4 worm cellular contexts compared by ENCODE assay signal in the genomic region with DNA sequence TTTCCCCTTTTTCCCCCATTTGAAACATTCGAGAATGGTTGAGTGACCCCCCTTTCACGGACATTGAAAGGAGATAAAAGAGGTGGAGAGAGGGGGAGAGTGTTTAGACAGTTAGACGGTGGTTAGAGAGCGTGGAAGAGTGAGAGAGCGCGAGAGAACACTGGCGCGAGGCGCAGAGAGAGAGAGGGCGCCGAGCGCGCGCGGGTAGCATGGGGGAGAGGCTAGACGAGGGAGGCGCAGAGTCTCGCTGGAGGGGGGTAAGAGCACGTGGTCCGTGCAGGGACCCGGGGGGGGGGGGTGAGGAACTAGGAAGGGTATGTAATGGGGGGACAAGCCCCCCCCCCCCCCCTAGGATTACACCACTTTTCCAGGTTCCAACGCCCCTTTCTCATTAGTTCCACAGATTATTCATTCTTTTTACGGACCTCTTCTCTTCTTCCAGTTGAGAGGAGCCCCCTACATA.
TF ChIP-seq lines count a peak whose summit lies in the region.

No protein-coding gene starts in this region.

TF ChIP-seq in whole organism, L2 larva, 48 proteins besides CTCF, POLR2A, EP300 and RAD21 (continues in another document):
- TF ChIP-seq elt-3 (tag; optimal IDR thresholded peaks at IDR 0.05; lab: Kevin White, UChicago) (no peak), mbf-1 (tag; optimal IDR thresholded peaks at IDR 0.05; lab: Kevin White, UChicago) (no peak), unc-55 (GFP tag; optimal IDR thresholded peaks at IDR 0.05; lab: Kevin White, UChicago) (peak; percentile 89), crh-2 (tag; optimal IDR thresholded peaks at IDR 0.05; lab: Kevin White, UChicago) (peak; percentile 96), unc-62 (GFP tag; optimal IDR thresholded peaks at IDR 0.05; lab: Kevin White, UChicago) (peak; percentile 16), F13H6.1 (tag; optimal IDR thresholded peaks at IDR 0.05; lab: Kevin White, UChicago) (peak; percentile 97), nhr-10 (tag; optimal IDR thresholded peaks at IDR 0.05; lab: Kevin White, UChicago) (peak; percentile 51), blmp-1 (tag; optimal IDR thresholded peaks at IDR 0.05; lab: Kevin White, UChicago; ENCODE audit: insufficient read depth) (peak; percentile 79), nhr-23 (tag; optimal IDR thresholded peaks at IDR 0.05; lab: Kevin White, UChicago) (no peak), sem-4 (tag; optimal IDR thresholded peaks at IDR 0.05; lab: Kevin White, UChicago) (peak; percentile 93), ceh-16 (tag; optimal IDR thresholded peaks at IDR 0.05; lab: Kevin White, UChicago) (peak; percentile 83), Y55F3AM.14 (GFP tag; optimal IDR thresholded peaks at IDR 0.05; lab: Kevin White, UChicago) (peak; percentile 97), lin-11 (tag; optimal IDR thresholded peaks at IDR 0.05; lab: Kevin White, UChicago) (peak; percentile 86), egl-27 (tag; optimal IDR thresholded peaks at IDR 0.05; lab: Kevin White, UChicago) (peak; percentile 99), ceh-82 (tag; optimal IDR thresholded peaks at IDR 0.05; lab: Kevin White, UChicago) (peak; percentile 26), lin-39 (tag; optimal IDR thresholded peaks at IDR 0.05; lab: Kevin White, UChicago) (no peak), ama-1 (optimal IDR thresholded peaks at IDR 0.05; lab: Kevin White, UChicago) (peak; percentile 81), elt-1 (tag; optimal IDR thresholded peaks at IDR 0.05; lab: Kevin White, UChicago) (peak; percentile 49), fos-1 (tag; optimal IDR thresholded peaks at IDR 0.05; lab: Kevin White, UChicago) (peak; percentile 87), zag-1 (tag; optimal IDR thresholded peaks at IDR 0.05; lab: Kevin White, UChicago) (peak; percentile 90), R02D3.7 (tag; optimal IDR thresholded peaks at IDR 0.05; lab: Kevin White, UChicago) (peak; percentile 40), nhr-11 (tag; optimal IDR thresholded peaks at IDR 0.05; lab: Kevin White, UChicago) (no peak)

TF ChIP-seq in whole organism, L4 larva, 104 proteins besides CTCF, POLR2A, EP300 and RAD21 (continues in another document):
- TF ChIP-seq F26F4.8 (GFP tag; conservative IDR thresholded peaks at IDR 0.05; lab: Robert Waterston, UW) (no peak), zip-11 (GFP tag; IDR thresholded peaks at IDR 0.05; lab: Robert Waterston, UW) (no peak), nhr-10 (tag; optimal IDR thresholded peaks at IDR 0.05; lab: Kevin White, UChicago) (peak; percentile 73), nhr-76 (tag; optimal IDR thresholded peaks at IDR 0.05; lab: Kevin White, UChicago) (peak; percentile 59), nhr-42 (GFP tag; IDR thresholded peaks at IDR 0.05; lab: Robert Waterston, UW) (peak; percentile 86; the same call in 1 of the 2 replicates), egl-43 (GFP tag; IDR thresholded peaks at IDR 0.05; lab: Robert Waterston, UW) (peak; percentile 96), spr-1 (tag; optimal IDR thresholded peaks at IDR 0.05; lab: Kevin White, UChicago) (no peak), nhr-6 (tag; optimal IDR thresholded peaks at IDR 0.05; lab: Kevin White, UChicago) (peak; percentile 90), F49E8.2 (tag; optimal IDR thresholded peaks at IDR 0.05; lab: Kevin White, UChicago; ENCODE audit: borderline replicate concordance) (no peak), pqm-1 (tag; optimal IDR thresholded peaks at IDR 0.05; lab: Kevin White, UChicago) (peak; percentile 31), snpc-4 (tag; optimal IDR thresholded peaks at IDR 0.05; lab: Kevin White, UChicago) (no peak), egl-27 (tag; optimal IDR thresholded peaks at IDR 0.05; lab: Kevin White, UChicago) (no peak), lin-39 (tag; optimal IDR thresholded peaks at IDR 0.05; lab: Kevin White, UChicago) (no peak), ceh-62 (tag; optimal IDR thresholded peaks at IDR 0.05; lab: Kevin White, UChicago) (no peak), lin-29 (GFP tag; IDR thresholded peaks at IDR 0.05; lab: Robert Waterston, UW) (peak; percentile 93), lim-7 (GFP tag; IDR thresholded peaks at IDR 0.05; lab: Robert Waterston, UW) (peak; percentile 63; the same call in 1 of the 2 replicates), gei-8 (GFP tag; optimal IDR thresholded peaks at IDR 0.05; lab: Kevin White, UChicago) (peak; percentile 98), fos-1 (tag; optimal IDR thresholded peaks at IDR 0.05; lab: Kevin White, UChicago) (peak; percentile 74), ztf-11 (tag; optimal IDR thresholded peaks at IDR 0.05; lab: Kevin White, UChicago) (no peak), sdz-12 (GFP tag; optimal IDR thresholded peaks at IDR 0.05; lab: Kevin White, UChicago) (peak; percentile 77), pha-4 (GFP tag; IDR thresholded peaks at IDR 0.05; lab: Robert Waterston, UW) (peak; percentile 100), pha-4 (tag; optimal IDR thresholded peaks at IDR 0.05; lab: Kevin White, UChicago) (peak; percentile 2)

TF ChIP-seq in whole organism, late embryonic, 69 proteins besides CTCF, POLR2A, EP300 and RAD21 (continues in another document):
- no peak for TF ChIP-seq sdc-2 (tag; optimal IDR thresholded peaks at IDR 0.05; lab: Kevin White, UChicago)
- TF ChIP-seq C08G9.2 (tag; optimal IDR thresholded peaks at IDR 0.05; lab: Kevin White, UChicago) = no peak
- no peak for TF ChIP-seq K02D7.2 (tag; optimal IDR thresholded peaks at IDR 0.05; lab: Kevin White, UChicago)
- no peak for TF ChIP-seq ceh-45 (GFP tag; IDR thresholded peaks at IDR 0.05; lab: Robert Waterston, UW)
- TF ChIP-seq fkh-6 (tag; optimal IDR thresholded peaks at IDR 0.05; lab: Kevin White, UChicago) = no peak
- peak; percentile 42 for TF ChIP-seq pat-9 (tag; optimal IDR thresholded peaks at IDR 0.05; lab: Kevin White, UChicago)
- TF ChIP-seq ttx-3 (tag; optimal IDR thresholded peaks at IDR 0.05; lab: Kevin White, UChicago) = peak; percentile 38
- peak; percentile 12 for TF ChIP-seq ceh-19 (GFP tag; optimal IDR thresholded peaks at IDR 0.05; lab: Kevin White, UChicago)
- peak; percentile 44 for TF ChIP-seq T23F11.4 (GFP tag; optimal IDR thresholded peaks at IDR 0.05; lab: Kevin White, UChicago)
- no peak for TF ChIP-seq Y22D7AL.16 (tag; optimal IDR thresholded peaks at IDR 0.05; lab: Kevin White, UChicago)
- no peak for TF ChIP-seq ceh-6 (GFP tag; optimal IDR thresholded peaks at IDR 0.05; lab: Kevin White, UChicago)
- no peak for TF ChIP-seq zip-5 (tag; optimal IDR thresholded peaks at IDR 0.05; lab: Kevin White, UChicago)
- no peak for TF ChIP-seq pha-2 (tag; optimal IDR thresholded peaks at IDR 0.05; lab: Kevin White, UChicago)
- TF ChIP-seq lim-6 (tag; optimal IDR thresholded peaks at IDR 0.05; lab: Kevin White, UChicago) = no peak
- TF ChIP-seq ceh-14 (tag; optimal IDR thresholded peaks at IDR 0.05; lab: Kevin White, UChicago) = no peak
- no peak for TF ChIP-seq pag-3 (tag; optimal IDR thresholded peaks at IDR 0.05; lab: Kevin White, UChicago; ENCODE audit: borderline replicate concordance)
- no peak for TF ChIP-seq fax-1 (tag; optimal IDR thresholded peaks at IDR 0.05; lab: Kevin White, UChicago)
- peak; percentile 31 for TF ChIP-seq ceh-22 (tag; optimal IDR thresholded peaks at IDR 0.05; lab: Kevin White, UChicago)
- no peak for TF ChIP-seq odd-2 (tag; optimal IDR thresholded peaks at IDR 0.05; lab: Kevin White, UChicago)
- no peak; the same call in 1 of the 2 replicates for TF ChIP-seq sox-2 (GFP tag; IDR thresholded peaks at IDR 0.05; lab: Robert Waterston, UW)
- TF ChIP-seq K09A11.1 (tag; optimal IDR thresholded peaks at IDR 0.05; lab: Kevin White, UChicago; ENCODE audit: insufficient read depth) = no peak
- no peak for TF ChIP-seq dmd-4 (tag; optimal IDR thresholded peaks at IDR 0.05; lab: Kevin White, UChicago; ENCODE audit: borderline replicate concordance)
- TF ChIP-seq nhr-11 (tag; optimal IDR thresholded peaks at IDR 0.05; lab: Kevin White, UChicago) = no peak
- peak; percentile 87 for TF ChIP-seq pros-1 (tag; optimal IDR thresholded peaks at IDR 0.05; lab: Kevin White, UChicago)

TF ChIP-seq in whole organism, mixed stage, embryonic, 35 proteins besides CTCF, POLR2A, EP300 and RAD21:
- TF ChIP-seq flh-1 (GFP tag; optimal IDR thresholded peaks at IDR 0.05; lab: Kevin White, UChicago) (peak; percentile 15), mls-2 (tag; optimal IDR thresholded peaks at IDR 0.05; lab: Kevin White, UChicago) (peak; percentile 62), nhr-2 (tag; optimal IDR thresholded peaks at IDR 0.05; lab: Kevin White, UChicago) (no peak), mep-1 (tag; optimal IDR thresholded peaks at IDR 0.05; lab: Kevin White, UChicago) (peak; percentile 60), ham-2 (GFP tag; optimal IDR thresholded peaks at IDR 0.05; lab: Kevin White, UChicago) (peak; percentile 68), ceh-83 (GFP tag; optimal IDR thresholded peaks at IDR 0.05; lab: Kevin White, UChicago) (no peak), lsy-2 (tag; optimal IDR thresholded peaks at IDR 0.05; lab: Kevin White, UChicago) (peak; percentile 43), ztf-11 (tag; optimal IDR thresholded peaks at IDR 0.05; lab: Kevin White, UChicago) (peak; percentile 54), unc-120 (tag; optimal IDR thresholded peaks at IDR 0.05; lab: Kevin White, UChicago; ENCODE audit: poor library complexity, severe bottlenecking) (peak; percentile 50), unc-62 (GFP tag; optimal IDR thresholded peaks at IDR 0.05; lab: Kevin White, UChicago) (peak; percentile 51), ces-1 (GFP tag; optimal IDR thresholded peaks at IDR 0.05; lab: Kevin White, UChicago) (peak; percentile 83), elt-3 (tag; optimal IDR thresholded peaks at IDR 0.05; lab: Kevin White, UChicago) (peak; percentile 74), M03D4.4 (tag; optimal IDR thresholded peaks at IDR 0.05; lab: Kevin White, UChicago) (peak; percentile 56), tbx-8 (GFP tag; optimal IDR thresholded peaks at IDR 0.05; lab: Kevin White, UChicago) (no peak), bed-3 (GFP tag; optimal IDR thresholded peaks at IDR 0.05; lab: Kevin White, UChicago) (peak; percentile 49), nhr-237 (tag; optimal IDR thresholded peaks at IDR 0.05; lab: Kevin White, UChicago) (peak; percentile 82), pha-4 (tag; optimal IDR thresholded peaks at IDR 0.05; lab: Kevin White, UChicago) (peak; percentile 82), blmp-1 (tag; optimal IDR thresholded peaks at IDR 0.05; lab: Kevin White, UChicago) (peak; percentile 48), zip-8 (tag; optimal IDR thresholded peaks at IDR 0.05; lab: Kevin White, UChicago) (no peak), hlh-1 (tag; optimal IDR thresholded peaks at IDR 0.05; lab: Kevin White, UChicago) (peak; percentile 26), sptf-1 (tag; optimal IDR thresholded peaks at IDR 0.05; lab: Kevin White, UChicago) (peak; percentile 69)
